Worm (Caenorhabditis elegans) whole organism, L2 larva: ENCODE measurements around the gene rbm-7.

Source experiments
- aly-2 ChIP-seq: fragments of 150-350 bp; optimal IDR thresholded peaks from 2 replicates; lab custom pipeline; 2014; ENCODE audit warnings: missing biosample characterization, missing genetic modification characterization
- ceh-16 ChIP-seq: fragments of 150-350 bp; optimal IDR thresholded peaks from 2 replicates; lab custom pipeline; 2014; ENCODE audit warnings: missing biosample characterization, missing genetic modification characterization
- egl-27 ChIP-seq: sonication (generic microtip); optimal IDR thresholded peaks from 3 replicates; lab custom pipeline; 2017; ENCODE audit warnings: missing biosample characterization, missing genetic modification reagents, missing genetic modification characterization
- elt-3 ChIP-seq: sonication (generic microtip); optimal IDR thresholded peaks from 2 replicates; lab custom pipeline; 2017; ENCODE audit warnings: missing biosample characterization, missing genetic modification characterization
- lin-13 ChIP-seq: fragments of 150-350 bp; optimal IDR thresholded peaks from 2 replicates; lab custom pipeline; 2014; ENCODE audit warnings: missing biosample characterization, missing genetic modification reagents, missing genetic modification characterization
- lin-39 ChIP-seq: fragments of 150-350 bp; optimal IDR thresholded peaks from 2 replicates; lab custom pipeline; 2014; ENCODE audit warnings: missing biosample characterization, missing genetic modification reagents, missing genetic modification characterization
- lsy-2 ChIP-seq, 2 experiments: fragments of 150-350 bp in 1 of 2; sonication (generic microtip) in 1 of 2; optimal IDR thresholded peaks; 2 replicates each; lab custom pipeline; 2014 to 2017; ENCODE audit warnings: missing biosample characterization in 2 of 2, missing genetic modification characterization in 2 of 2
- nhr-12 ChIP-seq: fragments of 150-350 bp; optimal IDR thresholded peaks from 2 replicates; lab custom pipeline; 2014; ENCODE audit warnings: missing biosample characterization, missing genetic modification characterization
- nhr-23 ChIP-seq: fragments of 150-350 bp; optimal IDR thresholded peaks from 2 replicates; lab custom pipeline; 2014; ENCODE audit warnings: missing biosample characterization, missing genetic modification reagents, missing genetic modification characterization
- skn-1 ChIP-seq: sonication (generic microtip); optimal IDR thresholded peaks from 2 replicates; lab custom pipeline; 2017; ENCODE audit warnings: missing biosample characterization, missing genetic modification characterization
- snpc-4 ChIP-seq: fragments of 150-350 bp; optimal IDR thresholded peaks from 2 replicates; lab custom pipeline; 2014; ENCODE audit warnings: missing biosample characterization, missing genetic modification characterization
- unc-39 ChIP-seq: fragments of 150-350 bp; optimal IDR thresholded peaks from 2 replicates; lab custom pipeline; 2014; ENCODE audit warnings: missing biosample characterization, missing genetic modification characterization
- unc-62 ChIP-seq: fragments of 150-350 bp; optimal IDR thresholded peaks from 2 replicates; lab custom pipeline; 2014; ENCODE audit warnings: missing biosample characterization, missing genetic modification reagents, missing genetic modification characterization
- zag-1 ChIP-seq: fragments of 150-350 bp; optimal IDR thresholded peaks from 2 replicates; lab custom pipeline; 2014; ENCODE audit warnings: missing biosample characterization, missing genetic modification characterization

ce11 chrIII:12968330-12968729 is 36.7 kb upstream of the rbm-7 start:
- TF ChIP-seq zag-1 (no peak), lin-39 (tag; lab: Kevin White, UChicago) (no peak), unc-62 (GFP tag; lab: Kevin White, UChicago) (no peak), lsy-2 (tag; optimal IDR thresholded peaks at IDR 0.05; lab: Kevin White, UChicago) (no peak), aly-2 (tag; lab: Kevin White, UChicago) (no peak), snpc-4 (tag; lab: Kevin White, UChicago) (no peak), nhr-12 (no peak), lin-13 (no peak), egl-27 (no peak), nhr-23 (tag; lab: Kevin White, UChicago) (no peak), unc-39 (tag; lab: Kevin White, UChicago) (no peak), elt-3 (no peak), ceh-16 (tag; lab: Kevin White, UChicago) (no peak), skn-1 (tag; lab: Kevin White, UChicago) (no peak)
